Worm (Caenorhabditis elegans): ENCODE measurements around the gene C30H6.9.

DNA sequence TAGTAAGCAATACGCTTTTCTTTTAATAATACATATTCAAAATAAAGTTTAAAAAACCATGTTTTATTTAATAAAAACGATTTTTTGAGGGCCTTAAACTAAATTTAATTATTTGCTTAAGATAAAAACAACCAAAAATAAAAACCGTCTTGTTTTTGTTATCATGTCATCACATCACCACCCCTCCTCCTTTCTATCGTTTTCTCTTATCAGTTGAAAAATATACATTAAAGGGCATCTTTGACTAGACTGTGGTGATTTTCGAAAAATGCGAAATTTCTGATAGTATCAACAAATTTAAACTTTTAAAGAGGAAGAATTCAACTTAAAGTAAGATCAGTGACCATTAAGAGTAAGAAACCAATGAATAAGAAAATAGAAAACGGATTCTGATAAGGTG, 26.1 kb upstream of the C30H6.9 start:
- no peak for TF ChIP-seq dao-5 (tag; optimal IDR thresholded peaks at IDR 0.05)
- no peak for TF ChIP-seq him-1 (tag; optimal IDR thresholded peaks at IDR 0.05)
